Fruit fly (Drosophila melanogaster): ENCODE data around the gene eIF3a.

eIF3a gene

DNA sequence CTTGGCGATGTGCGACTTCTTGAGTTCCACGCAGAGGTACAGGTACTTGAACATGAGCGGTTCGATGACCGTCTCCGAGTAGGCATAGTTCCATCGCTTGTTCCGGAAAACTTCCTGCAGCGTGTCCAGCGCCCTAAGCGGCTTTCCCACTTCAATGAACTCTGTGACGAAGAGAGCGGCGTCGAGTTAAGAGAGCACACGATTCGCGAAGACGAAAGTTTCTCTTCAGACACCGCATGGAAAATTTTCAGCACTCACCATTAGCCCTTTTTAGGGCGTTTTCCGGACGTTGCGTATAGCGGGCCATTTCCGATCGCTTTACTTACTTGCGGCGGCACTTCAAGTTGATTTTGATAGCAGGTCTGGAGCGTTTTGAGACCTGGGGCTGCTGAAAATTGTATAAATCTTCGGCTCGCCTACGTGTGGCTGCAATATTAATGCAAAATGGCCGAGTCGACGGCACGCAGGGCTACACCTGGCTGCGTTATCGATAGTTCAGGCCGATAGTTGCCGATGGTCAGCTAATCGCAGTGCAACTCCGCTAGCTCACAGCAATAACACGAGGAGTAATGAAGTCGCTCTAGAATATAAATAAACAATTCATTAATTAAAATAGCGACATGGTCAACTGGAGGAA is at the start of gene eIF3a, which contains the start of gene CG1074 (continued):
- TF ChIP-seq CG6689 (GFP tag; IDR thresholded peaks at IDR 0.05) (0 out of 2 replicates have a peak, but pooled peaks have one; percentile 13), gce (GFP tag; IDR thresholded peaks at IDR 0.05) (0 out of 3 replicates have a peak, but pooled peaks have one; percentile 16), zfh2 (GFP tag; optimal IDR thresholded peaks at IDR 0.05) (peak; percentile 52), inv (GFP tag; IDR thresholded peaks at IDR 0.05; ENCODE audit: partially characterized antibody) (peak; percentile 96), CG14667 (GFP tag; IDR thresholded peaks at IDR 0.05) (0 out of 2 replicates have a peak, but pooled peaks have one; percentile 23), Hey (tag; optimal IDR thresholded peaks at IDR 0.05) (no peak), CG3995 (GFP tag; optimal IDR thresholded peaks at IDR 0.05) (peak; percentile 76), Chrac-16 (GFP tag; optimal IDR thresholded peaks at IDR 0.05) (peak; percentile 27), CG4730 (GFP tag; IDR thresholded peaks at IDR 0.05) (peak; percentile 38; the same call in 1 of the 2 replicates), row (GFP tag; IDR thresholded peaks at IDR 0.05) (peak; percentile 63), CG17359 (tag; optimal IDR thresholded peaks at IDR 0.05) (peak; percentile 62), CHES-1-like (GFP tag; optimal IDR thresholded peaks at IDR 0.05) (peak; percentile 75), sd (tag; optimal IDR thresholded peaks at IDR 0.05) (no peak), CG10366 (GFP tag; IDR thresholded peaks at IDR 0.05) (no peak; the same call in 1 of the 2 replicates), pho (GFP tag; optimal IDR thresholded peaks at IDR 0.05) (peak; percentile 79), pnt (GFP tag; optimal IDR thresholded peaks at IDR 0.05) (no peak), fd96Cb (tag; optimal IDR thresholded peaks at IDR 0.05) (peak; percentile 19), CG15514 (GFP tag; optimal IDR thresholded peaks at IDR 0.05) (peak; percentile 91), Rx (GFP tag; IDR thresholded peaks at IDR 0.05) (no peak), CG4328 (GFP tag; optimal IDR thresholded peaks at IDR 0.05) (peak; percentile 51), CG1233 (GFP tag; optimal IDR thresholded peaks at IDR 0.05) (peak; percentile 52), sens (GFP tag) (peak; percentile 96), dpn (GFP tag; optimal IDR thresholded peaks at IDR 0.05) (peak; percentile 40 to 73), odd (GFP tag; optimal IDR thresholded peaks at IDR 0.05) (peak; percentile 67), gsb (GFP tag; IDR thresholded peaks at IDR 0.05) (peak; percentile 44), CG31365 (tag; optimal IDR thresholded peaks at IDR 0.05) (peak; percentile 60), gfzf (GFP tag; optimal IDR thresholded peaks at IDR 0.05) (peak; percentile 51), Rfx (GFP tag; IDR thresholded peaks at IDR 0.05) (peak; percentile 86), seq (GFP tag; IDR thresholded peaks at IDR 0.05) (no peak), otp (GFP tag; IDR thresholded peaks at IDR 0.05) (peak; percentile 57; the same call in 2 of the 3 replicates), amos (GFP tag; IDR thresholded peaks at IDR 0.05; ENCODE audit: partially characterized antibody) (peak; percentile 98), crol (GFP tag; IDR thresholded peaks at IDR 0.05) (no peak), crp (GFP tag; optimal IDR thresholded peaks at IDR 0.05) (peak in 1 of 2 experiments; percentile 59), ro (GFP tag; IDR thresholded peaks at IDR 0.05) (no peak), CG8388 (GFP tag; optimal IDR thresholded peaks at IDR 0.05) (no peak), Asciz (GFP tag; optimal IDR thresholded peaks at IDR 0.05) (no peak), nom (GFP tag; optimal IDR thresholded peaks at IDR 0.05) (peak; percentile 83), CG8924 (tag; optimal IDR thresholded peaks at IDR 0.05) (peak; percentile 83)

DNA sequence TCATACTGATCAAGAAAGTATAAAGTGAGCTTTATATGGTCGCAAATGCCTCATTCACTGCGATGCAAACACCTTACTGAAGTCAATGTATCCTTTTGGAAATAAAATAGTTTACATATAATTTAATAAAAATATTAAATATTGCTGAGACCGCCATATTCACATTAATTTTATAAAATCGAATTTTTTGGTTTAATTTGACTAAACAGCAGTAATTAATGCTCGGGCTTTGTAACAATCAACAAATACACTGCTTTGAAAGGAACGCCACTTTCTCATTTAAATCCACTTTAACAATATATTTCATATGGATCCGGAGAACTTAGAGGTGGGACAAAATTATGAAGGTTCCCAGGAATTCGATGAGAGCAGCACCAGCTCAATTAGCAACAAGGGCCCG is 46.8 kb upstream of the eIF3a start, which contains the start of gene sac:
Gene sac, plus strand, starts transcription at position 301 of the 400 bp plus-strand sequence.
- TF ChIP-seq Scr (GFP tag; IDR thresholded peaks at IDR 0.05; ENCODE audit: partially characterized antibody) (no peak), sens (GFP tag) (peak; percentile 13)

Data from whole organism, embryonic.